Worm (Caenorhabditis elegans) whole organism, young adult: Measurements from ENCODE around the gene ubc-21.

Experiments
- C17E4.6 ChIP-seq: fragments of 200-800 bp; sonication (Bioruptor generic); IDR thresholded peaks from 2 replicates; pipeline ENCODE4 v1.3.6; 2022; ENCODE audit warnings: missing genetic modification reagents, missing genetic modification characterization, missing compliant biosample characterization
- F22D6.2 ChIP-seq: sonication (generic microtip); optimal IDR thresholded peaks from 2 replicates; lab custom pipeline; 2016; ENCODE audit warnings: mild to moderate bottlenecking, missing genetic modification characterization, missing compliant biosample characterization
- F33H1.4 ChIP-seq: fragments of 200-800 bp; sonication (Bioruptor generic); IDR thresholded peaks from 2 replicates; pipeline ENCODE4 v1.3.6; 2022; ENCODE audit warnings: missing genetic modification reagents, missing genetic modification characterization, missing compliant biosample characterization
- F52B5.7 ChIP-seq: sonication (generic microtip); optimal IDR thresholded peaks from 2 replicates; lab custom pipeline; 2016; ENCODE audit warnings: mild to moderate bottlenecking, missing genetic modification characterization, missing compliant biosample characterization
- F57C9.4 ChIP-seq: sonication (generic microtip); optimal IDR thresholded peaks from 2 replicates; lab custom pipeline; 2017; ENCODE audit warnings: mild to moderate bottlenecking, missing genetic modification characterization, missing compliant biosample characterization
- T07F8.4 ChIP-seq: sonication (generic microtip); optimal IDR thresholded peaks from 2 replicates; lab custom pipeline; 2016; ENCODE audit warnings: mild to moderate bottlenecking, missing genetic modification characterization, moderate library complexity, missing compliant biosample characterization
- Y53F4B.3 ChIP-seq: fragments of 200-800 bp; sonication (Bioruptor generic); IDR thresholded peaks from 2 replicates; pipeline ENCODE4 v1.3.6; 2022; ENCODE audit warnings: missing genetic modification reagents, missing genetic modification characterization, missing compliant biosample characterization
- Y67H2A.10 ChIP-seq: fragments of 200-800 bp; sonication (Bioruptor generic); conservative IDR thresholded peaks from 2 replicates; pipeline ENCODE4 v1.3.6; 2022; ENCODE audit warnings: missing genetic modification reagents, missing genetic modification characterization, missing compliant biosample characterization
- ZK185.1 ChIP-seq: sonication (generic microtip); optimal IDR thresholded peaks from 2 replicates; lab custom pipeline; 2016; ENCODE audit warnings: mild to moderate bottlenecking, missing genetic modification characterization, missing compliant biosample characterization; ENCODE audit not compliant: poor library complexity, severe bottlenecking
- akir-1 ChIP-seq: fragments of 200-800 bp; sonication (Bioruptor generic); optimal IDR thresholded peaks from 2 replicates; lab custom pipeline; 2018; ENCODE audit warnings: mild to moderate bottlenecking, missing genetic modification characterization, moderate library complexity, missing compliant biosample characterization
- ama-1 ChIP-seq, 3 experiments: fragments of 150-350 bp in 1 of 3; sonication (generic microtip) in 2 of 3; optimal IDR thresholded peaks; 2 replicates each; lab custom pipeline; 2014 to 2018; ENCODE audit warnings: missing biosample characterization in 2 of 3, missing genetic modification characterization in 2 of 3, missing genetic modification reagents in 2 of 3
- aptf-2 ChIP-seq: fragments of 200-800 bp; sonication (Bioruptor generic); conservative IDR thresholded peaks from 2 replicates; pipeline ENCODE4 v1.3.6; 2022; ENCODE audit warnings: missing genetic modification reagents, missing genetic modification characterization, missing compliant biosample characterization
- dox-1 ChIP-seq: fragments of 200-800 bp; sonication (Bioruptor generic); IDR thresholded peaks from 2 replicates; pipeline ENCODE4 v1.3.6; 2022; ENCODE audit warnings: missing genetic modification reagents, missing genetic modification characterization, missing compliant biosample characterization
- egl-44 ChIP-seq: fragments of 200-800 bp; sonication (Bioruptor generic); IDR thresholded peaks from 2 replicates; pipeline ENCODE4 v1.3.6; 2022; ENCODE audit warnings: missing genetic modification reagents, missing genetic modification characterization, missing compliant biosample characterization
- ekl-4 ChIP-seq: fragments of 200-800 bp; sonication (Bioruptor generic); IDR thresholded peaks from 2 replicates; pipeline ENCODE4 v1.3.6; 2022; ENCODE audit warnings: missing genetic modification reagents, missing genetic modification characterization, missing compliant biosample characterization
- fkh-3 ChIP-seq: sonication (generic microtip); optimal IDR thresholded peaks from 2 replicates; lab custom pipeline; 2016; ENCODE audit warnings: mild to moderate bottlenecking, missing genetic modification characterization, missing compliant biosample characterization
- gei-17 ChIP-seq: fragments of 200-800 bp; sonication (Bioruptor generic); optimal IDR thresholded peaks from 2 replicates; lab custom pipeline; 2018; ENCODE audit warnings: mild to moderate bottlenecking, missing genetic modification characterization, missing compliant biosample characterization
- hlh-26 ChIP-seq: fragments of 200-800 bp; sonication (Bioruptor generic); conservative IDR thresholded peaks from 2 replicates; pipeline ENCODE4 v1.3.6; 2022; ENCODE audit warnings: missing genetic modification reagents, missing genetic modification characterization, missing compliant biosample characterization
- hmg-1.2 ChIP-seq: fragments of 200-800 bp; sonication (Bioruptor generic); IDR thresholded peaks from 2 replicates; pipeline ENCODE4 v1.3.6; 2022; ENCODE audit warnings: missing genetic modification reagents, missing genetic modification characterization, missing compliant biosample characterization
- hmg-20 ChIP-seq: fragments of 200-800 bp; sonication (Bioruptor generic); IDR thresholded peaks from 2 replicates; pipeline ENCODE4 v1.3.6; 2022; ENCODE audit warnings: missing genetic modification reagents, missing genetic modification characterization, missing compliant biosample characterization
- let-526 ChIP-seq: fragments of 200-800 bp; sonication (Bioruptor generic); IDR thresholded peaks from 2 replicates; pipeline ENCODE4 v1.3.6; 2022; ENCODE audit warnings: missing genetic modification reagents, missing genetic modification characterization, missing compliant biosample characterization
- lin-54 ChIP-seq: fragments of 200-800 bp; sonication (Bioruptor generic); optimal IDR thresholded peaks from 2 replicates; lab custom pipeline; 2018; ENCODE audit warnings: mild to moderate bottlenecking, missing genetic modification characterization, missing compliant biosample characterization
- lsl-1 ChIP-seq: fragments of 200-800 bp; sonication (Bioruptor generic); optimal IDR thresholded peaks from 2 replicates; lab custom pipeline; 2018; ENCODE audit warnings: mild to moderate bottlenecking, missing genetic modification characterization, moderate library complexity, missing compliant biosample characterization
- lsy-27 ChIP-seq: sonication (generic microtip); optimal IDR thresholded peaks from 2 replicates; lab custom pipeline; 2017; ENCODE audit warnings: missing genetic modification characterization, mild to moderate bottlenecking, missing compliant biosample characterization, antibody characterized with exemption, missing genotype, borderline replicate concordance; ENCODE audit not compliant: insufficient read depth
- mcd-1 ChIP-seq: fragments of 200-800 bp; sonication (Bioruptor generic); IDR thresholded peaks from 2 replicates; pipeline ENCODE4 v1.3.6; 2022; ENCODE audit warnings: missing genetic modification reagents, missing genetic modification characterization, missing compliant biosample characterization
- mel-28 ChIP-seq: sonication (generic microtip); optimal IDR thresholded peaks from 2 replicates; lab custom pipeline; 2016; ENCODE audit warnings: borderline replicate concordance, mild to moderate bottlenecking, missing genetic modification characterization, missing compliant biosample characterization
- mxl-1 ChIP-seq: sonication (generic microtip); optimal IDR thresholded peaks from 2 replicates; lab custom pipeline; 2016; ENCODE audit warnings: missing genetic modification characterization, missing compliant biosample characterization
- nfya-2 ChIP-seq: fragments of 200-800 bp; sonication (Bioruptor generic); IDR thresholded peaks from 2 replicates; pipeline ENCODE4 v1.3.6; 2022; ENCODE audit warnings: missing genetic modification reagents, missing genetic modification characterization, missing compliant biosample characterization
- nhr-120 ChIP-seq: fragments of 200-800 bp; sonication (Bioruptor generic); IDR thresholded peaks from 2 replicates; pipeline ENCODE4 v1.3.6; 2022; ENCODE audit warnings: missing genetic modification characterization, missing compliant biosample characterization
- nhr-80 ChIP-seq: sonication (generic microtip); optimal IDR thresholded peaks from 2 replicates; lab custom pipeline; 2016; ENCODE audit warnings: missing genetic modification characterization, missing compliant biosample characterization
- pha-4 ChIP-seq: fragments of 150-350 bp; sonication (generic microtip); optimal IDR thresholded peaks from 2 replicates; lab custom pipeline; 2014; ENCODE audit warnings: missing biosample characterization, missing genetic modification reagents, missing genetic modification characterization
- rcor-1 ChIP-seq: fragments of 200-800 bp; sonication (Bioruptor generic); IDR thresholded peaks from 2 replicates; pipeline ENCODE4 v1.3.6; 2022; ENCODE audit warnings: missing genetic modification reagents, missing genetic modification characterization, missing compliant biosample characterization
- rec-8 ChIP-seq, 2 experiments: sonication (generic microtip); optimal IDR thresholded peaks; 2 replicates each; lab custom pipeline; 2016; ENCODE audit warnings: mild to moderate bottlenecking in 2 of 2, missing genetic modification characterization in 2 of 2, missing genetic modification reagents in 2 of 2, missing genotype in 2 of 2, missing biosample characterization in 1 of 2, missing compliant biosample characterization in 1 of 2, moderate library complexity in 1 of 2
- repo-1 ChIP-seq: sonication (generic microtip); optimal IDR thresholded peaks from 2 replicates; lab custom pipeline; 2017; ENCODE audit warnings: mild to moderate bottlenecking, missing genetic modification characterization, missing compliant biosample characterization
- snpc-1.1 ChIP-seq: sonication (generic microtip); optimal IDR thresholded peaks from 2 replicates; lab custom pipeline; 2017; ENCODE audit warnings: missing genetic modification characterization, mild to moderate bottlenecking, missing compliant biosample characterization, antibody characterized with exemption, moderate library complexity, missing genotype, missing genetic modification reagents; ENCODE audit not compliant: insufficient read depth
- snpc-3.4 ChIP-seq: sonication (generic microtip); optimal IDR thresholded peaks from 2 replicates; lab custom pipeline; 2017; ENCODE audit warnings: missing genetic modification characterization, mild to moderate bottlenecking, missing compliant biosample characterization, antibody characterized with exemption, moderate library complexity, missing genotype, missing genetic modification reagents
- sptf-2 ChIP-seq: fragments of 200-800 bp; sonication (Bioruptor generic); optimal IDR thresholded peaks from 2 replicates; lab custom pipeline; 2018; ENCODE audit warnings: mild to moderate bottlenecking, missing genetic modification characterization, missing compliant biosample characterization
- tbp1 ChIP-seq: fragments of 200-800 bp; sonication (Bioruptor generic); optimal IDR thresholded peaks from 2 replicates; lab custom pipeline; 2018; ENCODE audit warnings: mild to moderate bottlenecking, missing genetic modification characterization, missing compliant biosample characterization
- tbx-9 ChIP-seq: sonication (generic microtip); optimal IDR thresholded peaks from 2 replicates; lab custom pipeline; 2016; ENCODE audit warnings: borderline replicate concordance, missing genetic modification characterization, inconsistent platforms, missing compliant biosample characterization
- unc-62 ChIP-seq: fragments of 150-350 bp; optimal IDR thresholded peaks from 2 replicates; lab custom pipeline; 2014; ENCODE audit warnings: missing biosample characterization, missing genetic modification reagents, missing genetic modification characterization
- zim-3 ChIP-seq: sonication (generic microtip); optimal IDR thresholded peaks from 2 replicates; lab custom pipeline; 2017; ENCODE audit warnings: mild to moderate bottlenecking, missing genetic modification characterization, moderate library complexity, missing compliant biosample characterization
- ztf-22 ChIP-seq: fragments of 200-800 bp; sonication (Bioruptor generic); optimal IDR thresholded peaks from 2 replicates; lab custom pipeline; 2018; ENCODE audit warnings: mild to moderate bottlenecking, missing genetic modification characterization, moderate library complexity, missing compliant biosample characterization
- ztf-3 ChIP-seq: fragments of 200-800 bp; sonication (Bioruptor generic); optimal IDR thresholded peaks from 2 replicates; lab custom pipeline; 2018; ENCODE audit warnings: mild to moderate bottlenecking, missing genetic modification characterization, missing compliant biosample characterization

ubc-21 gene

DNA sequence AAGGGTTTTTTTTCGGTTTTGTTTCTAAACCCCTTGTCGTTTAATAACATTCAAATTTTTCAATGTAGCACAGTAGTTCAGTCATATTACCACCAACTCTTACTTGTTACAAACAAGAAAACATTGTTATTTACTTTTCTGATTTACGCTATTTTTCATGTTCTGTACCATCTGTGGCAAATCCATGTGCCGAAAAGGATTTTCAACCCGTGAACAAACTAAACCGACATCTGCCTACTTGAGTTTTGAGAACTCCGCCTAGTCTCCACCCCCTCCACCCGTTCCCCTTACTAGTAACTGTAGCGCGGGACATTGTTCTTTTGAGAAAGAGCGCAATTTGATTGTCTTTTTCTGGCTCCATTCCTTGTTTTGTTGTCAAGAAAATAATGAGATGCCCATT is 35.7 kb downstream of the ubc-21 start, which contains the start of gene ensh-1:
ensh-1 (plus strand) TSS at position 301 of the 400 bp plus-strand sequence.
- TF ChIP-seq tbp1 (no peak), sptf-2 (GFP tag; lab: Kevin White, UChicago) (no peak), snpc-3.4 (no peak), lsl-1 (GFP tag; lab: Kevin White, UChicago) (no peak), T07F8.4 (tag; lab: Kevin White, UChicago) (no peak), lsy-27 (tag; lab: Kevin White, UChicago) (no peak), akir-1 (GFP tag; lab: Kevin White, UChicago) (no peak), Y53F4B.3 (GFP tag; lab: Robert Waterston, UW) (no peak), pha-4 (tag; lab: Kevin White, UChicago) (no peak), rcor-1 (no peak), ZK185.1 (tag; lab: Kevin White, UChicago) (no peak), F22D6.2 (tag; lab: Kevin White, UChicago) (no peak), repo-1 (no peak)
- TF ChIP-seq, all 124 proteins: peak for 0

DNA sequence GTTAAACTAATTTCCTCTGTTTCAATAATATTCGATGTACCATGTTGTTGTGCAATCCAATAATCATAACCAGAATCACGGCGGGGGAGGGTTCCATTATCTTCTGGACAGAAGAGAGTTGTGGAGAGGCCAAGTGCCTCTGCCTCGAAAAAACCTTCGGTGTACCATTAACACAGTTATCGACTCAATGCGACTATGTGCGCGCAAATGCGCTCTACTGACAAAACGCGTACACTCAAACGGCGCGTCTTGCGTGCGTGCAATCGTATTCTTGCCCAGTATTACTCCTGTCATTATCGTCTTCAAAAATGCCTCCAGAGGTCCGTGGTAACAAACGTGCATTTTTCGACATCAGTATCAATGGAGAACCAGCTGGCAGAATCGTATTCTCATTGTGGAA is 41.7 kb downstream of the ubc-21 start, which contains the start of gene cyn-8:
cyn-8 (plus strand) TSS at position 217 of the 400 bp plus-strand sequence.
- TF ChIP-seq nhr-80 (tag; lab: Kevin White, UChicago) (peak; percentile 40), sptf-2 (GFP tag; lab: Kevin White, UChicago) (no peak), lsy-27 (tag; lab: Kevin White, UChicago) (no peak), zim-3 (no peak), F57C9.4 (no peak), C17E4.6 (no peak), hmg-20 (GFP tag; lab: Robert Waterston, UW) (no peak), Y53F4B.3 (GFP tag; lab: Robert Waterston, UW) (no peak), ztf-3 (GFP tag; lab: Kevin White, UChicago) (no peak), egl-44 (GFP tag; lab: Robert Waterston, UW) (no peak), nfya-2 (GFP tag; lab: Robert Waterston, UW) (no peak), ekl-4 (GFP tag; lab: Robert Waterston, UW) (no peak), ztf-22 (GFP tag; lab: Kevin White, UChicago) (no peak), ama-1 (optimal IDR thresholded peaks at IDR 0.05; lab: Kevin White, UChicago) (no peak), ama-1 (GFP tag; optimal IDR thresholded peaks at IDR 0.05; lab: Kevin White, UChicago) (no peak), lin-54 (GFP tag; lab: Kevin White, UChicago) (no peak), nhr-120 (no peak), mcd-1 (GFP tag; lab: Robert Waterston, UW) (peak; percentile 91), mel-28 (no peak), gei-17 (no peak), unc-62 (GFP tag; lab: Kevin White, UChicago) (no peak), F33H1.4 (GFP tag; lab: Robert Waterston, UW) (no peak), hlh-26 (GFP tag; lab: Robert Waterston, UW) (no peak), fkh-3 (tag; lab: Kevin White, UChicago) (no peak), tbp1 (peak; percentile 19), F52B5.7 (no peak), snpc-1.1 (no peak), let-526 (GFP tag; lab: Robert Waterston, UW) (0 out of 2 replicates have a peak, but pooled peaks have one; percentile 8), T07F8.4 (tag; lab: Kevin White, UChicago) (no peak), hmg-1.2 (GFP tag; lab: Robert Waterston, UW) (peak; percentile 21; the same call in 1 of the 2 replicates), aptf-2 (GFP tag; lab: Robert Waterston, UW) (no peak), mxl-1 (tag; lab: Kevin White, UChicago) (no peak), dox-1 (0 out of 2 replicates have a peak, but pooled peaks have one; percentile 28), Y67H2A.10 (GFP tag; lab: Robert Waterston, UW) (no peak), rec-8 (tag; optimal IDR thresholded peaks at IDR 0.05; lab: Kevin White, UChicago) (no peak), tbx-9 (no peak)
